Worm (Caenorhabditis elegans) whole organism, early embryonic: ENCODE results near the gene T28H10.2.

Source experiments
- B0310.2 ChIP-seq: sonication (generic microtip); optimal IDR thresholded peaks from 2 replicates; lab custom pipeline; 2016; ENCODE audit warnings: mild to moderate bottlenecking, missing genetic modification characterization, missing compliant biosample characterization
- F13C5.2 ChIP-seq: sonication (generic microtip); optimal IDR thresholded peaks from 2 replicates; lab custom pipeline; 2017; ENCODE audit warnings: mild to moderate bottlenecking, missing genetic modification characterization, inconsistent platforms, missing compliant biosample characterization
- aly-1 ChIP-seq: sonication (generic microtip); optimal IDR thresholded peaks from 2 replicates; lab custom pipeline; 2016; ENCODE audit warnings: missing genetic modification characterization, missing compliant biosample characterization
- ama-1 ChIP-seq: fragments of 150-350 bp; optimal IDR thresholded peaks from 2 replicates; lab custom pipeline; 2014
- ceh-13 ChIP-seq: fragments of 200-800 bp; sonication (Bioruptor generic); optimal IDR thresholded peaks from 2 replicates; lab custom pipeline; 2018; ENCODE audit warnings: mild to moderate bottlenecking, missing genetic modification characterization, missing compliant biosample characterization
- ceh-36 ChIP-seq: sonication (generic microtip); optimal IDR thresholded peaks from 2 replicates; lab custom pipeline; 2016; ENCODE audit warnings: missing genetic modification characterization, inconsistent platforms, missing compliant biosample characterization
- ets-7 ChIP-seq: sonication (generic microtip); optimal IDR thresholded peaks from 2 replicates; lab custom pipeline; 2016; ENCODE audit warnings: missing genotype, missing genetic modification characterization, missing compliant biosample characterization
- flt-1 ChIP-seq: fragments of 200-800 bp; sonication (Bioruptor generic); IDR thresholded peaks from 2 replicates; pipeline ENCODE4 v1.3.6; 2022; ENCODE audit warnings: missing genetic modification characterization, missing compliant biosample characterization
- hmbx-1 ChIP-seq: sonication (generic microtip); optimal IDR thresholded peaks from 2 replicates; lab custom pipeline; 2016; ENCODE audit warnings: mild to moderate bottlenecking, missing genetic modification characterization, missing compliant biosample characterization
- hmg-4 ChIP-seq: fragments of 200-800 bp; sonication (Bioruptor generic); optimal IDR thresholded peaks from 2 replicates; lab custom pipeline; 2018; ENCODE audit warnings: mild to moderate bottlenecking, missing genetic modification characterization, missing compliant biosample characterization
- hnd-1 ChIP-seq: sonication (generic microtip); optimal IDR thresholded peaks from 2 replicates; lab custom pipeline; 2016; ENCODE audit warnings: missing genetic modification characterization, missing compliant biosample characterization
- pes-1 ChIP-seq: fragments of 200-800 bp; sonication (Bioruptor generic); IDR thresholded peaks from 2 replicates; pipeline ENCODE4 v1.3.6; 2022; ENCODE audit warnings: missing genetic modification reagents, missing genetic modification characterization, missing compliant biosample characterization
- scrt-1 ChIP-seq: fragments of 200-800 bp; sonication (Bioruptor generic); IDR thresholded peaks from 2 replicates; pipeline ENCODE4 v1.3.6; 2022; ENCODE audit warnings: missing genetic modification characterization, missing compliant biosample characterization
- sea-1 ChIP-seq: fragments of 200-800 bp; sonication (Bioruptor generic); conservative IDR thresholded peaks from 2 replicates; pipeline ENCODE4 v1.3.6; 2022; ENCODE audit warnings: missing genetic modification characterization, missing compliant biosample characterization
- tbx-11 ChIP-seq: fragments of 200-800 bp; sonication (Bioruptor generic); IDR thresholded peaks from 2 replicates; pipeline ENCODE4 v1.3.6; 2022; ENCODE audit warnings: missing genetic modification characterization, missing compliant biosample characterization
- tbx-37 ChIP-seq: fragments of 200-800 bp; sonication (Bioruptor generic); conservative IDR thresholded peaks from 2 replicates; pipeline ENCODE4 v1.3.6; 2022; ENCODE audit warnings: missing genetic modification reagents, missing genetic modification characterization, missing compliant biosample characterization
- tra-4 ChIP-seq: sonication (generic microtip); optimal IDR thresholded peaks from 2 replicates; lab custom pipeline; 2017; ENCODE audit warnings: missing genetic modification characterization, missing compliant biosample characterization

The T28H10.2 gene

ce11 chrV:12517757-12518156, 5.0 kb upstream of the T28H10.2 start:
- no peak for TF ChIP-seq pes-1
- TF ChIP-seq sea-1 (GFP tag; lab: Robert Waterston, UW): no peak
- TF ChIP-seq flt-1 (GFP tag; lab: Robert Waterston, UW): no peak
- no peak for TF ChIP-seq tbx-37 (GFP tag; lab: Robert Waterston, UW)
- no peak for TF ChIP-seq hmg-4 (GFP tag; lab: Kevin White, UChicago)
- TF ChIP-seq ceh-36: no peak
- TF ChIP-seq B0310.2 (tag; lab: Kevin White, UChicago): no peak
- TF ChIP-seq F13C5.2 (tag; lab: Kevin White, UChicago): no peak
- no peak for TF ChIP-seq hmbx-1 (tag; lab: Kevin White, UChicago)
- TF ChIP-seq tbx-11 (GFP tag; lab: Robert Waterston, UW): no peak
- no peak for TF ChIP-seq hnd-1 (tag; lab: Kevin White, UChicago)
- TF ChIP-seq tra-4 (tag; lab: Kevin White, UChicago): no peak
- TF ChIP-seq scrt-1 (GFP tag; lab: Robert Waterston, UW): no peak

- TF ChIP-seq B0310.2 (tag; lab: Kevin White, UChicago) (no peak), aly-1 (tag; lab: Kevin White, UChicago) (no peak), sea-1 (GFP tag; lab: Robert Waterston, UW) (no peak), hmg-4 (GFP tag; lab: Kevin White, UChicago) (no peak), hnd-1 (tag; lab: Kevin White, UChicago) (no peak), ama-1 (lab: Kevin White, UChicago) (no peak), ceh-36 (no peak), hmbx-1 (tag; lab: Kevin White, UChicago) (no peak), F13C5.2 (tag; lab: Kevin White, UChicago) (no peak), tbx-11 (GFP tag; lab: Robert Waterston, UW) (no peak), pes-1 (no peak), ets-7 (tag; lab: Kevin White, UChicago) (no peak), ceh-13 (GFP tag; lab: Kevin White, UChicago) (no peak), flt-1 (GFP tag; lab: Robert Waterston, UW) (no peak)
Observed at ce11 chrV:12517148-12517547, 4.4 kb upstream of the T28H10.2 start, which contains the start of gene cal-1. Gene cal-1 (minus strand): TSS chrV:12517248.

- TF ChIP-seq ceh-36 (no peak), tra-4 (tag; lab: Kevin White, UChicago) (no peak), ceh-13 (GFP tag; lab: Kevin White, UChicago) (no peak), B0310.2 (tag; lab: Kevin White, UChicago) (no peak), ets-7 (tag; lab: Kevin White, UChicago) (no peak), tbx-11 (GFP tag; lab: Robert Waterston, UW) (no peak), ama-1 (lab: Kevin White, UChicago) (no peak), sea-1 (GFP tag; lab: Robert Waterston, UW) (no peak), tbx-37 (GFP tag; lab: Robert Waterston, UW) (no peak), pes-1 (no peak)
Observed at ce11 chrV:12513900-12514299, 1.2 kb upstream of the T28H10.2 start.

- no peak for TF ChIP-seq ets-7 (tag; lab: Kevin White, UChicago)
- no peak for TF ChIP-seq B0310.2 (tag; lab: Kevin White, UChicago)
- TF ChIP-seq ceh-36: no peak
- no peak for TF ChIP-seq tra-4 (tag; lab: Kevin White, UChicago)
- no peak for TF ChIP-seq F13C5.2 (tag; lab: Kevin White, UChicago)
- TF ChIP-seq sea-1 (GFP tag; lab: Robert Waterston, UW): no peak
- TF ChIP-seq ama-1 (lab: Kevin White, UChicago): no peak
- TF ChIP-seq hnd-1 (tag; lab: Kevin White, UChicago): no peak
- no peak for TF ChIP-seq tbx-11 (GFP tag; lab: Robert Waterston, UW)
- no peak for TF ChIP-seq ceh-13 (GFP tag; lab: Kevin White, UChicago)
- no peak for TF ChIP-seq flt-1 (GFP tag; lab: Robert Waterston, UW)
- no peak for TF ChIP-seq scrt-1 (GFP tag; lab: Robert Waterston, UW)
- TF ChIP-seq pes-1: no peak
Observed at ce11 chrV:12511946-12512345, 803 bp downstream of the T28H10.2 start.

- TF ChIP-seq hnd-1 (tag; lab: Kevin White, UChicago) (peak; percentile 66), ceh-36 (peak; percentile 48)
Observed at ce11 chrV:12509922-12510582, 2.7 kb downstream of the T28H10.2 start.

ce11 chrV:12506185-12506584, 6.6 kb downstream of the T28H10.2 start, which contains the start of gene nlp-46:
Gene nlp-46 (minus strand): TSS chrV:12506285.
- TF ChIP-seq aly-1 (tag; lab: Kevin White, UChicago) (no peak), hmbx-1 (tag; lab: Kevin White, UChicago) (no peak), sea-1 (GFP tag; lab: Robert Waterston, UW) (no peak), ama-1 (lab: Kevin White, UChicago) (no peak), scrt-1 (GFP tag; lab: Robert Waterston, UW) (no peak), ceh-13 (GFP tag; lab: Kevin White, UChicago) (no peak), pes-1 (no peak), ceh-36 (no peak), hnd-1 (tag; lab: Kevin White, UChicago) (no peak), hmg-4 (GFP tag; lab: Kevin White, UChicago) (no peak)

- TF ChIP-seq ets-7 (tag; lab: Kevin White, UChicago) (no peak), B0310.2 (tag; lab: Kevin White, UChicago) (no peak), pes-1 (no peak), F13C5.2 (tag; lab: Kevin White, UChicago) (no peak), ama-1 (lab: Kevin White, UChicago) (no peak), flt-1 (GFP tag; lab: Robert Waterston, UW) (no peak), sea-1 (GFP tag; lab: Robert Waterston, UW) (no peak), hnd-1 (tag; lab: Kevin White, UChicago) (no peak), scrt-1 (GFP tag; lab: Robert Waterston, UW) (no peak), tbx-11 (GFP tag; lab: Robert Waterston, UW) (no peak), hmbx-1 (tag; lab: Kevin White, UChicago) (no peak), tbx-37 (GFP tag; lab: Robert Waterston, UW) (no peak), aly-1 (tag; lab: Kevin White, UChicago) (no peak), hmg-4 (GFP tag; lab: Kevin White, UChicago) (no peak)
Observed at ce11 chrV:12505730-12506129, 7.0 kb downstream of the T28H10.2 start.
